Worm (Caenorhabditis elegans) whole organism, L4 larva: ENCODE results near the gene phyh-1.
A peak's percentile ranks its signal among the peaks of the same experiment; 100 is the strongest.

Experiments
- D1046.2 ChIP-seq: fragments of 200-800 bp; sonication (Bioruptor generic); IDR thresholded peaks from 2 replicates; pipeline ENCODE4 v1.3.6; 2022; ENCODE audit warnings: missing genetic modification characterization, missing compliant biosample characterization
- F10B5.3 ChIP-seq: sonication (generic microtip); optimal IDR thresholded peaks from 2 replicates; lab custom pipeline; 2016; ENCODE audit warnings: mild to moderate bottlenecking, missing genetic modification characterization, missing compliant biosample characterization
- F44E2.7 ChIP-seq: fragments of 200-800 bp; sonication (Bioruptor generic); IDR thresholded peaks from 2 replicates; pipeline ENCODE4 v2.1.2; 2022; ENCODE audit warnings: missing genetic modification characterization, missing compliant biosample characterization
- R02D3.7 ChIP-seq: fragments of 150-350 bp; sonication (generic microtip); optimal IDR thresholded peaks from 3 replicates; lab custom pipeline; 2014; ENCODE audit warnings: missing biosample characterization, missing genetic modification characterization
- T26A8.4 ChIP-seq: fragments of 200-800 bp; sonication (Bioruptor generic); IDR thresholded peaks from 2 replicates; pipeline ENCODE4 v1.3.6; 2022; ENCODE audit warnings: missing genetic modification characterization, missing compliant biosample characterization
- Y48G9A.11 ChIP-seq: fragments of 200-800 bp; sonication (Bioruptor generic); IDR thresholded peaks from 2 replicates; pipeline ENCODE4 v1.3.6; 2022; ENCODE audit warnings: missing genetic modification reagents, missing genetic modification characterization, missing compliant biosample characterization
- Y5F2A.4 ChIP-seq: fragments of 200-800 bp; sonication (Bioruptor generic); optimal IDR thresholded peaks from 2 replicates; lab custom pipeline; 2018; ENCODE audit warnings: mild to moderate bottlenecking, missing genetic modification characterization, missing compliant biosample characterization
- Y75B8A.6 ChIP-seq: fragments of 200-800 bp; sonication (Bioruptor generic); IDR thresholded peaks from 2 replicates; pipeline ENCODE4 v1.3.6; 2022; ENCODE audit warnings: missing genetic modification reagents, missing genetic modification characterization, missing compliant biosample characterization
- ZK337.2 ChIP-seq: fragments of 200-800 bp; sonication (Bioruptor generic); IDR thresholded peaks from 2 replicates; pipeline ENCODE4 v1.3.6; 2022; ENCODE audit warnings: missing genetic modification reagents, missing genetic modification characterization, missing compliant biosample characterization
- ZK546.5 ChIP-seq, 2 experiments: sonication (generic microtip); optimal IDR thresholded peaks; 2 replicates each; lab custom pipeline; 2017; ENCODE audit warnings: missing biosample characterization in 2 of 2, missing genetic modification characterization in 2 of 2
- ama-1 ChIP-seq: fragments of 150-350 bp; optimal IDR thresholded peaks from 2 replicates; lab custom pipeline; 2014; ENCODE audit warnings: inconsistent platforms, mixed read lengths
- arid-1 ChIP-seq: fragments of 200-800 bp; sonication (Bioruptor generic); conservative IDR thresholded peaks from 2 replicates; pipeline ENCODE4 v1.3.6; 2022; ENCODE audit warnings: missing genetic modification reagents, missing genetic modification characterization, missing compliant biosample characterization
- attf-4 ChIP-seq: sonication (generic microtip); optimal IDR thresholded peaks from 3 replicates; lab custom pipeline; 2017; ENCODE audit warnings: missing biosample characterization, missing genetic modification characterization
- ceh-20 ChIP-seq: fragments of 200-800 bp; sonication (Bioruptor generic); IDR thresholded peaks from 2 replicates; pipeline ENCODE4 v1.3.6; 2022; ENCODE audit warnings: missing genetic modification reagents, missing genetic modification characterization, missing compliant biosample characterization
- ceh-28 ChIP-seq: fragments of 150-350 bp; optimal IDR thresholded peaks from 2 replicates; lab custom pipeline; 2014; ENCODE audit warnings: missing biosample characterization, missing genetic modification reagents, missing genetic modification characterization
- ceh-32 ChIP-seq: sonication (generic microtip); optimal IDR thresholded peaks from 2 replicates; lab custom pipeline; 2016; ENCODE audit warnings: mild to moderate bottlenecking, missing genetic modification characterization, missing compliant biosample characterization; ENCODE audit not compliant: poor library complexity
- ceh-82 ChIP-seq: sonication (generic microtip); optimal IDR thresholded peaks from 2 replicates; lab custom pipeline; 2017; ENCODE audit warnings: missing biosample characterization, missing genetic modification characterization
- ces-1 ChIP-seq: fragments of 150-350 bp; sonication (generic microtip); optimal IDR thresholded peaks from 4 replicates; lab custom pipeline; 2014; ENCODE audit warnings: missing biosample characterization, missing genetic modification reagents, missing genetic modification characterization
- ctbp-1 ChIP-seq: fragments of 200-800 bp; sonication (Bioruptor generic); IDR thresholded peaks from 2 replicates; pipeline ENCODE4 v1.3.6; 2022; ENCODE audit warnings: missing genetic modification reagents, missing genetic modification characterization, missing compliant biosample characterization
- daf-19 ChIP-seq: fragments of 200-800 bp; sonication (Bioruptor generic); conservative IDR thresholded peaks from 2 replicates; pipeline ENCODE4 v1.3.6; 2022; ENCODE audit warnings: missing genetic modification characterization, missing compliant biosample characterization
- daf-8 ChIP-seq: fragments of 200-800 bp; sonication (Bioruptor generic); IDR thresholded peaks from 2 replicates; pipeline ENCODE4 v1.3.6; 2022; ENCODE audit warnings: missing genetic modification characterization, missing compliant biosample characterization
- dmd-9 ChIP-seq: fragments of 200-800 bp; sonication (Bioruptor generic); IDR thresholded peaks from 2 replicates; pipeline ENCODE4 v1.3.6; 2022; ENCODE audit warnings: missing genetic modification reagents, missing genetic modification characterization, missing compliant biosample characterization
- fos-1 ChIP-seq: fragments of 150-350 bp; optimal IDR thresholded peaks from 2 replicates; lab custom pipeline; 2014; ENCODE audit warnings: missing biosample characterization, missing genetic modification characterization
- hlh-11 ChIP-seq: fragments of 200-800 bp; sonication (Bioruptor generic); optimal IDR thresholded peaks from 2 replicates; lab custom pipeline; 2018; ENCODE audit warnings: mild to moderate bottlenecking, missing genetic modification characterization, missing compliant biosample characterization
- hmg-1.1 ChIP-seq: fragments of 200-800 bp; sonication (Bioruptor generic); IDR thresholded peaks from 2 replicates; pipeline ENCODE4 v1.3.6; 2022; ENCODE audit warnings: missing genetic modification reagents, missing genetic modification characterization, missing compliant biosample characterization
- lin-1 ChIP-seq: fragments of 200-800 bp; sonication (Bioruptor generic); IDR thresholded peaks from 2 replicates; pipeline ENCODE4 v1.3.6; 2022; ENCODE audit warnings: missing genetic modification reagents, missing genetic modification characterization, missing compliant biosample characterization
- lin-13 ChIP-seq: fragments of 150-350 bp; optimal IDR thresholded peaks from 2 replicates; lab custom pipeline; 2014; ENCODE audit warnings: missing biosample characterization, missing genetic modification reagents, missing genetic modification characterization
- lin-29 ChIP-seq: fragments of 200-800 bp; sonication (Bioruptor generic); IDR thresholded peaks from 2 replicates; pipeline ENCODE4 v1.3.6; 2022; ENCODE audit warnings: missing genetic modification reagents, missing genetic modification characterization, missing compliant biosample characterization
- lin-38 ChIP-seq: fragments of 200-800 bp; sonication (Bioruptor generic); IDR thresholded peaks from 2 replicates; pipeline ENCODE4 v1.3.6; 2022; ENCODE audit warnings: missing genetic modification reagents, missing genetic modification characterization, missing compliant biosample characterization
- lin-39 ChIP-seq: fragments of 150-350 bp; optimal IDR thresholded peaks from 2 replicates; lab custom pipeline; 2014; ENCODE audit warnings: missing biosample characterization, missing genetic modification reagents, missing genetic modification characterization
- lsy-2 ChIP-seq, 2 experiments: fragments of 150-350 bp in 1 of 2; sonication (generic microtip) in 1 of 2; optimal IDR thresholded peaks; 2 replicates each; lab custom pipeline; 2014 to 2017; ENCODE audit warnings: missing biosample characterization in 2 of 2, missing genetic modification characterization in 2 of 2
- madf-5 ChIP-seq, 2 experiments: fragments of 200-800 bp; sonication (Bioruptor generic); IDR thresholded peaks; 2 replicates each; pipeline ENCODE4 v1.3.6; 2022; ENCODE audit warnings: missing compliant biosample characterization in 2 of 2, missing genetic modification characterization in 2 of 2
- madf-9 ChIP-seq: fragments of 200-800 bp; sonication (Bioruptor generic); conservative IDR thresholded peaks from 2 replicates; pipeline ENCODE4 v1.3.6; 2022; ENCODE audit warnings: missing genetic modification reagents, missing genetic modification characterization, missing compliant biosample characterization
- mdl-1 ChIP-seq, 2 experiments: fragments of 150-350 bp in 1 of 2; sonication (generic microtip) in 1 of 2; optimal IDR thresholded peaks; 2 replicates each; lab custom pipeline; 2014 to 2017; ENCODE audit warnings: missing biosample characterization in 2 of 2, missing genetic modification characterization in 2 of 2
- mes-2 ChIP-seq: sonication (generic microtip); optimal IDR thresholded peaks from 2 replicates; lab custom pipeline; 2016; ENCODE audit warnings: missing genotype, mild to moderate bottlenecking, missing genetic modification characterization, missing compliant biosample characterization; ENCODE audit not compliant: poor library complexity, severe bottlenecking
- mxl-3 ChIP-seq: fragments of 200-800 bp; sonication (Bioruptor generic); optimal IDR thresholded peaks from 2 replicates; lab custom pipeline; 2018; ENCODE audit warnings: mild to moderate bottlenecking, missing genetic modification characterization, missing compliant biosample characterization
- nhr-42 ChIP-seq: fragments of 200-800 bp; sonication (Bioruptor generic); IDR thresholded peaks from 2 replicates; pipeline ENCODE4 v1.3.6; 2022; ENCODE audit warnings: missing genetic modification characterization, missing compliant biosample characterization
- nhr-6 ChIP-seq: fragments of 150-350 bp; optimal IDR thresholded peaks from 2 replicates; lab custom pipeline; 2014; ENCODE audit warnings: missing biosample characterization, missing genetic modification characterization
- nhr-76 ChIP-seq: fragments of 150-350 bp; optimal IDR thresholded peaks from 2 replicates; lab custom pipeline; 2014; ENCODE audit warnings: missing biosample characterization, missing genetic modification characterization
- pha-4 ChIP-seq, 2 experiments: fragments of 150-350 bp in 1 of 2; fragments of 200-800 bp in 1 of 2; sonication (Bioruptor generic) in 1 of 2; IDR thresholded peaks in 1 of 2; optimal IDR thresholded peaks in 1 of 2; 2 replicates each; pipeline versions ENCODE4 v1.3.6 to Lab custom; 2014 to 2022; ENCODE audit warnings: missing genetic modification characterization in 2 of 2, missing genetic modification reagents in 2 of 2, missing biosample characterization in 1 of 2, missing compliant biosample characterization in 1 of 2
- php-3 ChIP-seq: fragments of 200-800 bp; sonication (Bioruptor generic); IDR thresholded peaks from 2 replicates; pipeline ENCODE4 v1.3.6; 2022; ENCODE audit warnings: missing genetic modification reagents, missing genetic modification characterization, missing compliant biosample characterization
- rbr-2 ChIP-seq: sonication (generic microtip); optimal IDR thresholded peaks from 2 replicates; lab custom pipeline; 2016; ENCODE audit warnings: missing genotype, missing genetic modification characterization, missing compliant biosample characterization
- sdz-12 ChIP-seq: fragments of 200-800 bp; sonication (Bioruptor generic); optimal IDR thresholded peaks from 2 replicates; lab custom pipeline; 2018; ENCODE audit warnings: mild to moderate bottlenecking, missing genetic modification characterization, missing compliant biosample characterization
- snpc-1.2 ChIP-seq: fragments of 200-800 bp; sonication (Bioruptor generic); IDR thresholded peaks from 2 replicates; pipeline ENCODE4 v1.3.6; 2022; ENCODE audit warnings: missing genetic modification reagents, missing genetic modification characterization, missing compliant biosample characterization
- tag-97 ChIP-seq: fragments of 200-800 bp; sonication (Bioruptor generic); IDR thresholded peaks from 2 replicates; pipeline ENCODE4 v1.3.6; 2022; ENCODE audit warnings: missing genetic modification characterization, missing compliant biosample characterization
- tra-1 ChIP-seq: fragments of 200-800 bp; sonication (Bioruptor generic); IDR thresholded peaks from 2 replicates; pipeline ENCODE4 v1.3.6; 2022; ENCODE audit warnings: missing genetic modification reagents, missing genetic modification characterization, missing compliant biosample characterization
- unc-39 ChIP-seq: sonication (generic microtip); optimal IDR thresholded peaks from 2 replicates; lab custom pipeline; 2017; ENCODE audit warnings: missing biosample characterization, missing genetic modification characterization
- vab-7 ChIP-seq: fragments of 200-800 bp; sonication (Bioruptor generic); IDR thresholded peaks from 2 replicates; pipeline ENCODE4 v1.3.6; 2022; ENCODE audit warnings: missing genetic modification reagents, missing genetic modification characterization, missing compliant biosample characterization
- zfp-2 ChIP-seq: sonication (generic microtip); optimal IDR thresholded peaks from 2 replicates; lab custom pipeline; 2016; ENCODE audit warnings: mild to moderate bottlenecking, missing genetic modification characterization, missing compliant biosample characterization
- zfp-3 ChIP-seq: fragments of 200-800 bp; sonication (Bioruptor generic); conservative IDR thresholded peaks from 2 replicates; pipeline ENCODE4 v1.3.6; 2022; ENCODE audit warnings: missing genetic modification reagents, missing genetic modification characterization, missing compliant biosample characterization
- zip-11 ChIP-seq: fragments of 200-800 bp; sonication (Bioruptor generic); IDR thresholded peaks from 2 replicates; pipeline ENCODE4 v1.3.6; 2022; ENCODE audit warnings: missing genetic modification characterization, missing compliant biosample characterization
- ztf-11 ChIP-seq: fragments of 150-350 bp; optimal IDR thresholded peaks from 2 replicates; lab custom pipeline; 2014; ENCODE audit warnings: missing biosample characterization, missing genetic modification characterization

phyh-1 gene

DNA sequence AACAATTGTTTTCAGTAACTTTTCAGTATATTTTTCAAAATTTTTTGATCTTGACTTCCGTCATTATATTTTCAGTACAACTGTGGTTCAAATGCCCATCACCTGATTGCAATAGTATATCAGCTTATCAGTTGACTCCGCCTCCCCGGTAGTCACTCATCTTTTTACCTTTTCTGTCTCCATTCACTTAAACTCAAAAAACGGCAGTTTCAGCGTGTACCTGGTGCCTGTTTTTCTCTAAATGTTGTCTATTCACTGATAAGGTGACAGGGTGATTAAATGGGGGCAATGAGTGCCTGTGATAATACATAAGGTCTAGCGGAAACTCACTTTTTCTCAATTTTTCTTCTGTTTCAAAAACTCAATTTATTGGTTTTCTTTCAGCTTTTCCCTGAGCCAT is 14.0 kb downstream of the phyh-1 start, which contains the start of gene ZK550.2:
TSS of gene ZK550.2 (plus strand) at position 385 of the 400 bp plus-strand sequence.
- TF ChIP-seq lin-38 (GFP tag; lab: Robert Waterston, UW) (no peak; the same call in 1 of the 2 replicates), nhr-76 (no peak), unc-39 (tag; lab: Kevin White, UChicago) (no peak), tag-97 (GFP tag; lab: Robert Waterston, UW) (no peak), madf-9 (GFP tag; lab: Robert Waterston, UW) (no peak), ZK546.5 (tag; optimal IDR thresholded peaks at IDR 0.05; lab: Kevin White, UChicago) (no peak), ctbp-1 (GFP tag; lab: Robert Waterston, UW) (no peak), vab-7 (no peak), mes-2 (tag; lab: Kevin White, UChicago) (no peak), lin-39 (tag; lab: Kevin White, UChicago) (no peak), ceh-20 (no peak), daf-19 (GFP tag; lab: Robert Waterston, UW) (no peak), php-3 (GFP tag; lab: Robert Waterston, UW) (no peak; the same call in none of the 2 replicates), mxl-3 (GFP tag; lab: Kevin White, UChicago) (peak; percentile 60), ztf-11 (no peak), Y48G9A.11 (GFP tag; lab: Robert Waterston, UW) (no peak), tra-1 (GFP tag; lab: Robert Waterston, UW) (peak; percentile 87), ZK337.2 (GFP tag; lab: Robert Waterston, UW) (no peak), zfp-3 (GFP tag; lab: Robert Waterston, UW) (no peak), T26A8.4 (GFP tag; lab: Robert Waterston, UW) (no peak), lsy-2 (tag; optimal IDR thresholded peaks at IDR 0.05; lab: Kevin White, UChicago) (no peak), snpc-1.2 (no peak), ceh-32 (tag; lab: Kevin White, UChicago) (no peak), rbr-2 (tag; lab: Kevin White, UChicago) (no peak), fos-1 (tag; lab: Kevin White, UChicago) (peak; percentile 68), arid-1 (GFP tag; lab: Robert Waterston, UW) (peak; percentile 56; the same call in 1 of the 2 replicates), attf-4 (tag; lab: Kevin White, UChicago) (no peak), lin-1 (GFP tag; lab: Robert Waterston, UW) (peak; percentile 96), hlh-11 (tag; lab: Kevin White, UChicago) (peak; percentile 95), pha-4 (GFP tag; IDR thresholded peaks at IDR 0.05; lab: Robert Waterston, UW) (no peak), pha-4 (tag; optimal IDR thresholded peaks at IDR 0.05; lab: Kevin White, UChicago) (no peak), F44E2.7 (GFP tag; lab: Robert Waterston, UW) (no peak), F10B5.3 (no peak), Y75B8A.6 (GFP tag; lab: Robert Waterston, UW) (no peak), ceh-82 (tag; lab: Kevin White, UChicago) (no peak), daf-8 (GFP tag; lab: Robert Waterston, UW) (no peak), lin-13 (GFP tag; lab: Kevin White, UChicago) (no peak), zfp-2 (no peak), ceh-28 (tag; lab: Kevin White, UChicago) (no peak), D1046.2 (GFP tag; lab: Robert Waterston, UW) (no peak), dmd-9 (no peak), mdl-1 (tag; optimal IDR thresholded peaks at IDR 0.05; lab: Kevin White, UChicago) (peak in 1 of 2 experiments; percentile 33), nhr-42 (no peak), nhr-6 (no peak), R02D3.7 (tag; lab: Kevin White, UChicago) (no peak), ama-1 (lab: Kevin White, UChicago) (no peak), zip-11 (no peak), madf-5 (GFP tag; IDR thresholded peaks at IDR 0.05; lab: Robert Waterston, UW) (no peak), ces-1 (GFP tag; lab: Kevin White, UChicago) (no peak), Y5F2A.4 (GFP tag; lab: Kevin White, UChicago) (no peak), lin-29 (GFP tag; lab: Robert Waterston, UW) (no peak), hmg-1.1 (GFP tag; lab: Robert Waterston, UW) (no peak), sdz-12 (GFP tag; lab: Kevin White, UChicago) (no peak)
